Worm (Caenorhabditis elegans): ENCODE results near the gene unc-43.

The unc-43 gene

DNA sequence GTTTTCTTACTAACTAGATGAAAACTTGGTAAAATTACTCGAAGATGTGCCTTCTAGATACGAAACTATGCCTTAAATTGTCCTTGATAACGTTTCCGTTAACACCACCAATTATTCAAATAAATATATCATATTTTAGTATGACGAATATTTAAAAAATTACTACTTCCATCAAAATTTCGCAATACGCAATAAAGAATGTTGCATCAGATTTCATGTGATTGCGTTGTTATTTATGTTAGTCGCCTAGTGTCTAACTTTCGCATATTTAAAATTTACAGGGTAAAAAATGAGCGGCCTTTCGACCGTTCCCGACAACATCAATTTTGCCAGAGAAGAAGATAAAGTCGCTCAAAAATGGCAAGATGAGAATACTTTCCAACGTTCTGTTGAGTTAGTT lies 18.3 kb upstream of the unc-43 start, which contains the start of gene iars-1:
Gene iars-1 (plus strand): TSS at position 276 of the 400 bp plus-strand sequence.
- no peak for TF ChIP-seq ZK546.5 (tag; optimal IDR thresholded peaks at IDR 0.05)
- peak; percentile 11 for TF ChIP-seq nhr-129 (tag; optimal IDR thresholded peaks at IDR 0.05)

DNA sequence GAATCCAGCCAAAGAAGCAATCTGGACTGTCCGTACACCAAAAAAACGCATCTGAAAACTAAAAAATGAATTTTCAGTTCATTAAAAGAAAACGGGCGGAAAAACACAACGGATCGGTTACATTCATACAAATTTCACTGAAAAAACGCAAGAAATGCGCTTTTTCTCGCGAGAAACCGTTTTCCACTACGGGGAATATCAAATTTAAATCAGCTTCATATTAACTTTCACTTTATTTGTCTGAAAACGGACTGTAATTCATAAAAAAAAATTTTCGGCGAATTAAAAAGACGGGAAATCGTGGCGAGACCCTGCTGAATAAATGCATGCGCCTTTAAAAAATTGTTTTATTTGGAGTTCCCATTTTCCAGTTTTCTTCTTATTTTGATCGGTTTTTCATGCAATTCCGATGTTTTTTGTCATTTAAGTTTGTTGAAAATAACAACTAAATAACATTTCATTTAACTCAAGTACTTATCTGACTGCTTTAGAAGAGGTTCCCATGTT lies 17.8 kb upstream of the unc-43 start, which contains the start of gene pges-2:
Gene pges-2 (minus strand): TSS at position 51 of the 507 bp plus-strand sequence.
- no peak for TF ChIP-seq unc-62 (GFP tag; optimal IDR thresholded peaks at IDR 0.05)
- TF ChIP-seq lsy-2 (tag; optimal IDR thresholded peaks at IDR 0.05) = peak in 1 of 2 experiments; percentile 62
- TF ChIP-seq fos-1 (tag; optimal IDR thresholded peaks at IDR 0.05) = no peak
- no peak for TF ChIP-seq nhr-12 (tag; optimal IDR thresholded peaks at IDR 0.05)
- TF ChIP-seq unc-55 (GFP tag; optimal IDR thresholded peaks at IDR 0.05) = peak; percentile 58
- TF ChIP-seq snpc-4 (tag; optimal IDR thresholded peaks at IDR 0.05) = no peak
- TF ChIP-seq nhr-77 (tag; optimal IDR thresholded peaks at IDR 0.05) = no peak
- TF ChIP-seq C34F6.9 (tag; optimal IDR thresholded peaks at IDR 0.05) = peak; percentile 53
- TF ChIP-seq nhr-21 (tag; optimal IDR thresholded peaks at IDR 0.05) = no peak
- no peak for TF ChIP-seq F13H6.1 (tag; optimal IDR thresholded peaks at IDR 0.05)
- no peak for TF ChIP-seq ztf-1 (GFP tag; conservative IDR thresholded peaks at IDR 0.05)
- no peak for TF ChIP-seq nhr-11 (tag; optimal IDR thresholded peaks at IDR 0.05)
- TF ChIP-seq mdl-1 (tag; optimal IDR thresholded peaks at IDR 0.05) = no peak
- no peak for TF ChIP-seq ztf-4 (tag; optimal IDR thresholded peaks at IDR 0.05)
- no peak for TF ChIP-seq alr-1 (tag; optimal IDR thresholded peaks at IDR 0.05)

DNA sequence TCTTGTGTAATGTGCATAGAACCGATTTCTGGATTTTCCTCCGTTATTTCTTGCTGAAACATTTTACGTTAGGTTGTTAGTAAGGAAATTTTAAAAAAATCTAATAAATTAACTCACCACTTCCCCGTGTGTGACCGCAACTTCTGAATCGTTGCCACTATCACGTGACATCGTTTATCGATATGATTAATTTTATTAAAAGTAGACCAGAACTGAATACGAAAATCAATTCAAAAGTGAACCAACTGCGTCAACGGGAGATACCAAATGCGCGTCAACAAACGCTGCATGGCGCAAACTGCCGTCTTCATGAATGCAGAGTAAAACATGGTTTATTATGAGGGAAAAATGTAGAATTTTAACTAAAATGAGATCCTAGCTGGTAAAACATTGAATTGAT lies 16.0 kb upstream of the unc-43 start, which contains the start of gene sir-2.1:
Gene sir-2.1 (minus strand): TSS at position 212 of the 400 bp plus-strand sequence.
- TF ChIP-seq crh-2 (tag; optimal IDR thresholded peaks at IDR 0.05) (peak; percentile 83), ceh-16 (tag; optimal IDR thresholded peaks at IDR 0.05) (no peak), nhr-25 (tag; optimal IDR thresholded peaks at IDR 0.05) (peak; percentile 29), peb-1 (tag; optimal IDR thresholded peaks at IDR 0.05) (no peak), nhr-23 (tag; optimal IDR thresholded peaks at IDR 0.05) (no peak), skn-1 (tag; optimal IDR thresholded peaks at IDR 0.05) (no peak), nhr-129 (tag; optimal IDR thresholded peaks at IDR 0.05) (peak; percentile 54), nhr-77 (tag; optimal IDR thresholded peaks at IDR 0.05) (no peak), fos-1 (tag; optimal IDR thresholded peaks at IDR 0.05) (no peak), R02D3.7 (tag; optimal IDR thresholded peaks at IDR 0.05) (no peak), mab-5 (tag; optimal IDR thresholded peaks at IDR 0.05) (no peak), C34F6.9 (tag; optimal IDR thresholded peaks at IDR 0.05) (peak; percentile 64), lsy-2 (tag; optimal IDR thresholded peaks at IDR 0.05) (peak in 1 of 2 experiments; percentile 69), lin-13 (GFP tag; optimal IDR thresholded peaks at IDR 0.05) (no peak), nhr-11 (tag; optimal IDR thresholded peaks at IDR 0.05) (no peak), zag-1 (tag; optimal IDR thresholded peaks at IDR 0.05) (no peak), nhr-6 (tag; optimal IDR thresholded peaks at IDR 0.05) (no peak), aly-2 (tag; optimal IDR thresholded peaks at IDR 0.05) (no peak), unc-62 (GFP tag; optimal IDR thresholded peaks at IDR 0.05) (no peak), alr-1 (tag; optimal IDR thresholded peaks at IDR 0.05) (no peak), dmd-4 (tag; optimal IDR thresholded peaks at IDR 0.05) (no peak), lin-11 (tag; optimal IDR thresholded peaks at IDR 0.05) (no peak), blmp-1 (tag; optimal IDR thresholded peaks at IDR 0.05; ENCODE audit: insufficient read depth) (no peak), ama-1 (optimal IDR thresholded peaks at IDR 0.05) (no peak), ztf-4 (tag; optimal IDR thresholded peaks at IDR 0.05) (no peak), ceh-82 (tag; optimal IDR thresholded peaks at IDR 0.05) (no peak), gmeb-1 (tag; optimal IDR thresholded peaks at IDR 0.05) (peak; percentile 67), snpc-4 (tag; optimal IDR thresholded peaks at IDR 0.05) (no peak), nhr-237 (tag; optimal IDR thresholded peaks at IDR 0.05) (no peak), sma-3 (GFP tag; optimal IDR thresholded peaks at IDR 0.05) (peak; percentile 49), sem-4 (tag; optimal IDR thresholded peaks at IDR 0.05) (no peak), mdl-1 (tag; optimal IDR thresholded peaks at IDR 0.05) (no peak), unc-55 (GFP tag; optimal IDR thresholded peaks at IDR 0.05) (peak; percentile 54), nhr-10 (tag; optimal IDR thresholded peaks at IDR 0.05) (no peak), ZK546.5 (tag; optimal IDR thresholded peaks at IDR 0.05) (no peak), egl-27 (tag; optimal IDR thresholded peaks at IDR 0.05) (no peak), Y55F3AM.14 (GFP tag; optimal IDR thresholded peaks at IDR 0.05) (no peak), unc-39 (tag; optimal IDR thresholded peaks at IDR 0.05) (no peak), nhr-21 (tag; optimal IDR thresholded peaks at IDR 0.05) (no peak), sma-9 (GFP tag; optimal IDR thresholded peaks at IDR 0.05) (peak; percentile 53), sma-9 (tag; optimal IDR thresholded peaks at IDR 0.05) (no peak), lin-39 (tag; optimal IDR thresholded peaks at IDR 0.05) (no peak), F13H6.1 (tag; optimal IDR thresholded peaks at IDR 0.05) (peak; percentile 40)

Data from whole organism, L2 larva.